Worm (Caenorhabditis elegans): ENCODE results near the gene T19C4.24.

DNA sequence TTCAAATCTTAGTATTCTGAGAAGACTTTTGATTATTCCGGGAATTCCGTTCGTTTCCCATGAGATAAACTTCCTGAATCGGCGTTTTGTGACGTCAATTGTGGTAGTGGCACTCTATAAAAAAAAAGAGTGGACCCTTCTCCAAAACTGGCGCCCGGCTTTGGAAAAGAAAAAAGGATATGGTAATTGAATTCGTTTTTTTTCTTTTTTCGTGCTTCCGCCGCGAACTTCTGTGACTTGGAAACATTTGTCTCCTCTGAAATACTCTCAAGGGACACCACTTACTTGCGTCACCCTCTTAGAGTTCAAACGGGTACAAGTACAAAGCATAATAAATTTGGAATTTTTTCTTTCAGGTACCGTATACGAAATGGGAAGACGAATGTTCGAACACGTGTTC is 25.9 kb upstream of the T19C4.24 start:
- TF ChIP-seq mep-1 (tag; optimal IDR thresholded peaks at IDR 0.05): no peak
- TF ChIP-seq zag-1 (tag; optimal IDR thresholded peaks at IDR 0.05): no peak
- no peak for TF ChIP-seq pag-3 (tag; optimal IDR thresholded peaks at IDR 0.05; ENCODE audit: borderline replicate concordance, insufficient read depth)
- TF ChIP-seq egl-13 (tag; optimal IDR thresholded peaks at IDR 0.05): no peak
- TF ChIP-seq unc-30 (tag; optimal IDR thresholded peaks at IDR 0.05): no peak

All from whole organism, L1 larva.